Fruit fly (Drosophila melanogaster): ENCODE data around the gene CG4511.
A peak's percentile ranks its signal among the peaks of the same experiment; 100 is the strongest.

CG4511 gene

dm6 chr3R:10888633-10889519 is 34.6 kb downstream of the CG4511 start (continued):
- TF ChIP-seq HHEX (GFP tag; optimal IDR thresholded peaks at IDR 0.05) (peak; percentile 2), Nf-YB (GFP tag; optimal IDR thresholded peaks at IDR 0.05) (no peak), crc (GFP tag; optimal IDR thresholded peaks at IDR 0.05) (no peak), CG11695 (GFP tag; IDR thresholded peaks at IDR 0.05) (0 out of 3 replicates have a peak, but pooled peaks have one; percentile 6), maf-S (GFP tag; optimal IDR thresholded peaks at IDR 0.05) (no peak), Ada2b (GFP tag; IDR thresholded peaks at IDR 0.05) (peak; percentile 43; the same call in 1 of the 2 replicates), CG14667 (GFP tag; IDR thresholded peaks at IDR 0.05) (no peak), CG13624 (GFP tag; optimal IDR thresholded peaks at IDR 0.05) (no peak), Mrtf (GFP tag; IDR thresholded peaks at IDR 0.05) (no peak), CG9817 (tag; optimal IDR thresholded peaks at IDR 0.05) (no peak), CG8359 (GFP tag; optimal IDR thresholded peaks at IDR 0.05; ENCODE audit: borderline replicate concordance) (no peak), Dp (GFP tag; optimal IDR thresholded peaks at IDR 0.05) (no peak), amos (GFP tag; IDR thresholded peaks at IDR 0.05; ENCODE audit: partially characterized antibody) (no peak), Fer1 (GFP tag; optimal IDR thresholded peaks at IDR 0.05) (peak; percentile 48), CG8281 (tag; optimal IDR thresholded peaks at IDR 0.05) (no peak), CG9876 (GFP tag; optimal IDR thresholded peaks at IDR 0.05) (no peak), Nf-YA (GFP tag; IDR thresholded peaks at IDR 0.05) (no peak), CG3407 (GFP tag; optimal IDR thresholded peaks at IDR 0.05) (no peak), CG14710 (tag; optimal IDR thresholded peaks at IDR 0.05) (no peak), Bgb (GFP tag; IDR thresholded peaks at IDR 0.05; ENCODE audit: partially characterized antibody) (0 out of 2 replicates have a peak, but pooled peaks have one; percentile 34), sna (GFP tag; IDR thresholded peaks at IDR 0.05; ENCODE audit: partially characterized antibody) (no peak; the same call in 1 of the 2 replicates), CG4424 (GFP tag; optimal IDR thresholded peaks at IDR 0.05) (peak; percentile 16), chif (GFP tag; optimal IDR thresholded peaks at IDR 0.05) (no peak), Dbx (GFP tag; IDR thresholded peaks at IDR 0.05) (peak; percentile 59; the same call in 2 of the 3 replicates), Gsc (GFP tag; IDR thresholded peaks at IDR 0.05) (no peak), btn (GFP tag; optimal IDR thresholded peaks at IDR 0.05) (no peak), CG10654 (GFP tag; optimal IDR thresholded peaks at IDR 0.05) (no peak), luna (GFP tag; optimal IDR thresholded peaks at IDR 0.05) (no peak), cwo (GFP tag; optimal IDR thresholded peaks at IDR 0.05) (peak; percentile 53), Dek (tag; optimal IDR thresholded peaks at IDR 0.05) (no peak), CG6272 (GFP tag; IDR thresholded peaks at IDR 0.05) (no peak), CG14050 (GFP tag; IDR thresholded peaks at IDR 0.05) (no peak), h (optimal IDR thresholded peaks at IDR 0.05) (no peak), rib (GFP tag; IDR thresholded peaks at IDR 0.05) (peak; percentile 26; the same call in 1 of the 2 replicates), CG17359 (tag; optimal IDR thresholded peaks at IDR 0.05) (peak; percentile 39), CG11504 (tag; optimal IDR thresholded peaks at IDR 0.05) (peak; percentile 28), nom (GFP tag; optimal IDR thresholded peaks at IDR 0.05) (peak; percentile 99), CG31224 (GFP tag; IDR thresholded peaks at IDR 0.05) (0 out of 2 replicates have a peak, but pooled peaks have one; percentile 16), Ravus (GFP tag; IDR thresholded peaks at IDR 0.05) (no peak), sens (GFP tag) (peak; percentile 80), fu2 (GFP tag; optimal IDR thresholded peaks at IDR 0.05) (no peak), hth (optimal IDR thresholded peaks at IDR 0.05) (no peak), seq (GFP tag; IDR thresholded peaks at IDR 0.05) (peak; percentile 20; the same call in 1 of the 2 replicates), shn (GFP tag; optimal IDR thresholded peaks at IDR 0.05) (peak; percentile 37), prd (optimal IDR thresholded peaks at IDR 0.05) (no peak), prd (GFP tag; IDR thresholded peaks at IDR 0.05) (peak; percentile 41; the same call in 1 of the 3 replicates), CG12744 (GFP tag; optimal IDR thresholded peaks at IDR 0.05) (peak; percentile 6), CG32767 (GFP tag; IDR thresholded peaks at IDR 0.05) (no peak), CG16815 (GFP tag; optimal IDR thresholded peaks at IDR 0.05) (no peak), zfh2 (GFP tag; optimal IDR thresholded peaks at IDR 0.05) (peak; percentile 46)

Measured in whole organism, embryonic.